Fruit fly (Drosophila melanogaster): Measurements from ENCODE around the gene Tom.

Tom gene

DNA sequence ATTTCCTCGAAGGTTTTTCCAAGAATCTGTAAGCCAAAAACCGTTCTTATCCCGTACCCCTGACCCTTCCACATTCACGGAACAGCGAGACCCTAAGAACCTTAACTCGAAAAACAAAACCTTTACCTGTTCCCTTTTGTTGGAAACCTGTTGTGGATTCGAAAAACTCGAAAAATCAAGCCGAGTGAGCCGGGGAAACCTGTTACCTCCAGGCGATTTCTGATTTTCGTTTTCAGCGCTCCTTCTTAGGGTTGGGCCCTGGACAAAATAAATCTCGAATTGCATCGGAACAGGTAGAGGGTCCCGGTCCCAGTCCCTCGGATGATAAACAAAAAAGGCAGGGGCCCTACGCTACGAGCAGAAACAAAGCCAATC, 4.1 kb downstream of the Tom start (continued):
- peak; percentile 10 for TF ChIP-seq Sox102F (GFP tag; optimal IDR thresholded peaks at IDR 0.05)
- no peak for TF ChIP-seq CG6276 (GFP tag; optimal IDR thresholded peaks at IDR 0.05)
- no peak for TF ChIP-seq fkh (GFP tag; optimal IDR thresholded peaks at IDR 0.05)
- TF ChIP-seq Sox15 (GFP tag; optimal IDR thresholded peaks at IDR 0.05): no peak
- TF ChIP-seq OdsH (GFP tag; optimal IDR thresholded peaks at IDR 0.05): no peak
- no peak for TF ChIP-seq Lpt (GFP tag; optimal IDR thresholded peaks at IDR 0.05)
- TF ChIP-seq CG1621 (tag; optimal IDR thresholded peaks at IDR 0.05): peak; percentile 39
- no peak for TF ChIP-seq Sox14 (GFP tag; optimal IDR thresholded peaks at IDR 0.05)
- no peak for TF ChIP-seq Gug (GFP tag; IDR thresholded peaks at IDR 0.05)
- TF ChIP-seq CG8319 (GFP tag; optimal IDR thresholded peaks at IDR 0.05): no peak
- no peak for TF ChIP-seq fd59A (GFP tag; optimal IDR thresholded peaks at IDR 0.05)
- TF ChIP-seq CG10669 (GFP tag; optimal IDR thresholded peaks at IDR 0.05): no peak
- no peak for TF ChIP-seq Met (GFP tag; optimal IDR thresholded peaks at IDR 0.05)
- no peak for TF ChIP-seq CG11294 (GFP tag; IDR thresholded peaks at IDR 0.05)
- TF ChIP-seq eg (GFP tag; IDR thresholded peaks at IDR 0.05): no peak
- no peak for TF ChIP-seq dac (GFP tag; optimal IDR thresholded peaks at IDR 0.05)
- no peak for TF ChIP-seq pdm3 (GFP tag; optimal IDR thresholded peaks at IDR 0.05)
- TF ChIP-seq salr (GFP tag; optimal IDR thresholded peaks at IDR 0.05): no peak
- no peak for TF ChIP-seq CG31627 (GFP tag; optimal IDR thresholded peaks at IDR 0.05)
- peak; percentile 77 for TF ChIP-seq Blimp-1 (GFP tag; optimal IDR thresholded peaks at IDR 0.05)
- no peak for TF ChIP-seq CG16779 (tag; optimal IDR thresholded peaks at IDR 0.05)
- no peak for TF ChIP-seq Hr38 (GFP tag; optimal IDR thresholded peaks at IDR 0.05)
- no peak for TF ChIP-seq vri (GFP tag; optimal IDR thresholded peaks at IDR 0.05)
- peak; percentile 47 for TF ChIP-seq Eip93F (GFP tag; optimal IDR thresholded peaks at IDR 0.05)
- no peak for TF ChIP-seq CG15336 (GFP tag; IDR thresholded peaks at IDR 0.05)
- no peak for TF ChIP-seq Ets21C (GFP tag; optimal IDR thresholded peaks at IDR 0.05)
- TF ChIP-seq CG32006 (GFP tag; optimal IDR thresholded peaks at IDR 0.05): no peak
- TF ChIP-seq CG8119 (GFP tag; IDR thresholded peaks at IDR 0.05): no peak
- no peak for TF ChIP-seq CG11902 (GFP tag; optimal IDR thresholded peaks at IDR 0.05)
- no peak for TF ChIP-seq CG6808 (GFP tag; optimal IDR thresholded peaks at IDR 0.05)
- TF ChIP-seq CG10631 (GFP tag; optimal IDR thresholded peaks at IDR 0.05): peak; percentile 0
- no peak for TF ChIP-seq CG6854 (GFP tag; optimal IDR thresholded peaks at IDR 0.05)
- TF ChIP-seq CG9139 (GFP tag; optimal IDR thresholded peaks at IDR 0.05): no peak
- TF ChIP-seq topi (GFP tag; optimal IDR thresholded peaks at IDR 0.05): no peak

DNA sequence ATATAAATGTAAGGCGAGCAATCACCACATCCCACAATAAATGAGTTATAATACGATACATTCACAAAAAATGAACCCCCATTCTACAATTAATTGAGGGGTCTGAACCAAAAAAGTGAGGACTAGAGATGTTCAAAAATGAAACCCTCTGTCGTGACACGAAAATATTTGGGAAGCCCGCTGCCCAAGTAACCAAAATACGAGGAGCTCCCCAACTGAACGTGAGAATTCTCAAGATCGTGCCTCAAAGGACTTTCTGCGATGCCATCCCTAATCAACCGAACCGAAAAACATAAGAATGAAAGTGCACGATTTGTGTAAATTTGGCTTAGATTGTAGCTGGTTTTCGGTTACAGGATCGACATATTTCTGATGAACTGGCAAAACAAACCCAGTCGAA, 5.4 kb downstream of the Tom start, which contains the start of gene Ocho:
Gene Ocho (plus strand): TSS at position 336 of the 400 bp plus-strand sequence.
- TF ChIP-seq acj6 (GFP tag; optimal IDR thresholded peaks at IDR 0.05): no peak
- no peak for TF ChIP-seq topi (GFP tag; optimal IDR thresholded peaks at IDR 0.05)
- TF ChIP-seq CG31627 (GFP tag; optimal IDR thresholded peaks at IDR 0.05): peak; percentile 3
- no peak for TF ChIP-seq CG6808 (GFP tag; optimal IDR thresholded peaks at IDR 0.05)
- TF ChIP-seq achi (GFP tag; optimal IDR thresholded peaks at IDR 0.05): no peak
- peak; percentile 11 for TF ChIP-seq esn (GFP tag; optimal IDR thresholded peaks at IDR 0.05)
- TF ChIP-seq CG6163 (GFP tag; IDR thresholded peaks at IDR 0.05): no peak
- TF ChIP-seq net (GFP tag; optimal IDR thresholded peaks at IDR 0.05): no peak
- peak; percentile 42 for TF ChIP-seq Eip78C (GFP tag)
- TF ChIP-seq CG9139 (GFP tag; optimal IDR thresholded peaks at IDR 0.05): no peak

DNA sequence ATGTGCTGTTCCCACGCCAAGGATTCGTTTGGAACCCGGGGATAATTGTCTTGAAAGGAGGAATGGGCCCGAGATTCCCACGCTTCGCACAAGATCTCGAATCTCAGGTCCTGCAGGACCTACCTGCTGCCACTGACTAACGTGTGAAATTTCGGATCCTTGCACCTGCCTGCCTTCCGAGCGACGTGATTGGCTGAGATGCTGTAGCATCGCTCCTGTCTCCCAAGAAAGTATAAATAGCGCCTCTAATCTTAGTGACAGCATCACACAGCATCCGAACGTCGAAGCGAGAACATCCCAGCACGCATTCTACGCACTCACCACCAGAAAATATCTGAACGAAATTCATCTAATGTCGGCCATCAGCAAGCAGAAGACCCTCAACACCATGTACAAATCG, 5.8 kb downstream of the Tom start:
- TF ChIP-seq acj6 (GFP tag; optimal IDR thresholded peaks at IDR 0.05): no peak
- no peak for TF ChIP-seq Sox14 (GFP tag; optimal IDR thresholded peaks at IDR 0.05)
- TF ChIP-seq net (GFP tag; optimal IDR thresholded peaks at IDR 0.05): no peak
- TF ChIP-seq spab (GFP tag; optimal IDR thresholded peaks at IDR 0.05): no peak
- no peak for TF ChIP-seq Hr38 (GFP tag; optimal IDR thresholded peaks at IDR 0.05)
- no peak for TF ChIP-seq CG9139 (GFP tag; optimal IDR thresholded peaks at IDR 0.05)
- no peak for TF ChIP-seq CG8119 (GFP tag; IDR thresholded peaks at IDR 0.05)
- TF ChIP-seq eg (GFP tag; IDR thresholded peaks at IDR 0.05): no peak
- TF ChIP-seq CG34406 (GFP tag; optimal IDR thresholded peaks at IDR 0.05): no peak

Data from whole organism, prepupa.